Fruit fly (Drosophila melanogaster) whole organism, embryonic: ENCODE measurements around the gene CG43251.

ENCODE experiments used
- Bdp1 ChIP-seq: fragments of 200-800 bp; sonication (Bioruptor generic); optimal IDR thresholded peaks from 3 replicates; lab custom pipeline; 2016; ENCODE audit warnings: missing biosample characterization, missing genetic modification characterization
- CG10654 ChIP-seq: fragments of 200-800 bp; sonication (Bioruptor generic); optimal IDR thresholded peaks from 2 replicates; lab custom pipeline; 2016; ENCODE audit warnings: missing biosample characterization, missing genetic modification characterization
- CG12391 ChIP-seq: fragments of 200-800 bp; sonication (Bioruptor generic); optimal IDR thresholded peaks from 3 replicates; lab custom pipeline; 2018; ENCODE audit warnings: missing biosample characterization, mild to moderate bottlenecking, missing genetic modification characterization, moderate library complexity
- CG13624 ChIP-seq: fragments of 200-800 bp; sonication (Bioruptor generic); optimal IDR thresholded peaks from 2 replicates; lab custom pipeline; 2016; ENCODE audit warnings: missing biosample characterization, missing genetic modification characterization
- CG1602 ChIP-seq: fragments of 200-800 bp; sonication (Bioruptor generic); optimal IDR thresholded peaks from 3 replicates; lab custom pipeline; 2016; ENCODE audit warnings: missing biosample characterization, missing genetic modification characterization
- CG17359 ChIP-seq: fragments of 200-800 bp; sonication (Bioruptor generic); optimal IDR thresholded peaks from 3 replicates; lab custom pipeline; 2018; ENCODE audit warnings: missing biosample characterization, mild to moderate bottlenecking, missing genetic modification characterization, moderate library complexity
- CG17361 ChIP-seq: fragments of 200-800 bp; sonication (Bioruptor generic); IDR thresholded peaks from 3 replicates; pipeline ENCODE4 v1.3.6; 2022; ENCODE audit warnings: missing biosample characterization, missing genetic modification characterization
- CG17912 ChIP-seq: fragments of 200-800 bp; sonication (Bioruptor generic); optimal IDR thresholded peaks from 2 replicates; lab custom pipeline; 2018; ENCODE audit warnings: missing biosample characterization, mild to moderate bottlenecking, missing genetic modification characterization
- CG18262 ChIP-seq: fragments of 200-800 bp; optimal IDR thresholded peaks from 3 replicates; lab custom pipeline; 2019; ENCODE audit warnings: missing biosample characterization, mild to moderate bottlenecking, missing genetic modification characterization, moderate library complexity
- CG18599 ChIP-seq: fragments of 200-800 bp; sonication (Bioruptor generic); optimal IDR thresholded peaks from 3 replicates; lab custom pipeline; 2017; ENCODE audit warnings: missing biosample characterization, missing genetic modification characterization, mild to moderate bottlenecking, moderate library complexity, missing genetic modification reagents
- CG3163 ChIP-seq: fragments of 200-800 bp; sonication (Bioruptor generic); optimal IDR thresholded peaks from 3 replicates; lab custom pipeline; 2016; ENCODE audit warnings: missing biosample characterization, missing genetic modification characterization
- CG43689 ChIP-seq: fragments of 200-800 bp; sonication (Bioruptor generic); IDR thresholded peaks from 2 replicates; pipeline ENCODE4 v1.3.6; 2022; ENCODE audit warnings: missing biosample characterization, missing genetic modification characterization
- CG6272 ChIP-seq: fragments of 200-800 bp; sonication (Bioruptor generic); IDR thresholded peaks from 2 replicates; pipeline ENCODE4 v1.3.6; 2022; ENCODE audit warnings: missing biosample characterization, missing genetic modification characterization
- CG6654 ChIP-seq: fragments of 200-800 bp; sonication (Bioruptor generic); optimal IDR thresholded peaks from 2 replicates; lab custom pipeline; 2017; ENCODE audit warnings: missing biosample characterization, mild to moderate bottlenecking, missing genetic modification characterization
- CG8290 ChIP-seq, 3 experiments: fragments of 200-800 bp; sonication (Bioruptor generic); optimal IDR thresholded peaks; 2 replicates each; lab custom pipeline; 2016 to 2019; ENCODE audit warnings: missing biosample characterization in 3 of 3, missing genetic modification characterization in 3 of 3, mild to moderate bottlenecking in 2 of 3, moderate library complexity in 1 of 3
- Dip2 ChIP-seq: fragments of 200-800 bp; sonication (Bioruptor generic); IDR thresholded peaks from 2 replicates; pipeline ENCODE4 v1.3.6; 2022; ENCODE audit warnings: missing biosample characterization, missing genetic modification characterization
- Dref ChIP-seq: fragments of 200-800 bp; sonication (Bioruptor generic); IDR thresholded peaks from 2 replicates; pipeline ENCODE4 v1.3.6; 2022; ENCODE audit warnings: missing biosample characterization, missing genetic modification characterization
- Hand ChIP-seq: fragments of 200-800 bp; sonication (Bioruptor generic); optimal IDR thresholded peaks from 2 replicates; lab custom pipeline; 2017; ENCODE audit warnings: mild to moderate bottlenecking, missing biosample characterization, missing genetic modification reagents, missing genetic modification characterization
- Hr51 ChIP-seq, 2 experiments: fragments of 200-800 bp; sonication (Bioruptor generic); optimal IDR thresholded peaks; 2 replicates in 1 of 2; 3 replicates in 1 of 2; lab custom pipeline; 2016 to 2018; ENCODE audit warnings: missing biosample characterization in 2 of 2, missing genetic modification characterization in 2 of 2, mild to moderate bottlenecking in 1 of 2, moderate library complexity in 1 of 2
- Jarid2 ChIP-seq: fragments of 200-800 bp; sonication (Bioruptor generic); optimal IDR thresholded peaks from 3 replicates; lab custom pipeline; 2017; ENCODE audit warnings: mild to moderate bottlenecking, missing biosample characterization, missing genetic modification reagents, missing genetic modification characterization
- Mad ChIP-seq: fragments of 200-800 bp; sonication (Bioruptor generic); optimal IDR thresholded peaks from 2 replicates; lab custom pipeline; 2016; ENCODE audit warnings: missing biosample characterization, missing genetic modification characterization
- Myb ChIP-seq: fragments of 200-800 bp; sonication (Bioruptor generic); optimal IDR thresholded peaks from 2 replicates; lab custom pipeline; 2016; ENCODE audit warnings: missing biosample characterization, missing genetic modification characterization
- Nf-YB ChIP-seq: fragments of 200-800 bp; sonication (Bioruptor generic); optimal IDR thresholded peaks from 3 replicates; lab custom pipeline; 2019; ENCODE audit warnings: missing biosample characterization, mild to moderate bottlenecking, missing genetic modification characterization, moderate library complexity
- Rx ChIP-seq: fragments of 200-800 bp; sonication (Bioruptor generic); IDR thresholded peaks from 2 replicates; pipeline ENCODE4 v1.3.6; 2022; ENCODE audit warnings: missing biosample characterization, missing genetic modification characterization
- Sox100B ChIP-seq: fragments of 200-800 bp; sonication (Bioruptor generic); optimal IDR thresholded peaks from 3 replicates; lab custom pipeline; 2018; ENCODE audit warnings: missing biosample characterization, mild to moderate bottlenecking, missing genetic modification characterization
- bowl ChIP-seq: fragments of 200-800 bp; sonication (Bioruptor generic); IDR thresholded peaks from 2 replicates; pipeline ENCODE4 v1.3.6; 2022; ENCODE audit warnings: missing biosample characterization, missing genetic modification characterization
- caup ChIP-seq: fragments of 200-800 bp; sonication (Bioruptor generic); optimal IDR thresholded peaks from 3 replicates; lab custom pipeline; 2017; ENCODE audit warnings: missing biosample characterization, mild to moderate bottlenecking, missing genetic modification characterization, moderate library complexity; ENCODE audit not compliant: severe bottlenecking
- chif ChIP-seq, 2 experiments: fragments of 200-800 bp; sonication (Bioruptor generic); optimal IDR thresholded peaks; 3 replicates each; lab custom pipeline; 2016; ENCODE audit warnings: missing biosample characterization in 2 of 2, missing genetic modification characterization in 2 of 2
- corto ChIP-seq: fragments of 200-800 bp; sonication (Bioruptor generic); optimal IDR thresholded peaks from 2 replicates; lab custom pipeline; 2016; ENCODE audit warnings: missing biosample characterization, mild to moderate bottlenecking, missing genetic modification characterization, moderate library complexity
- crp ChIP-seq, 2 experiments: fragments of 200-800 bp; sonication (Bioruptor generic); optimal IDR thresholded peaks; 2 replicates in 1 of 2; 3 replicates in 1 of 2; lab custom pipeline; 2017; ENCODE audit warnings: missing biosample characterization in 2 of 2, missing genetic modification characterization in 2 of 2, mild to moderate bottlenecking in 1 of 2, moderate library complexity in 1 of 2
- emc ChIP-seq: fragments of 200-800 bp; sonication (Bioruptor generic); optimal IDR thresholded peaks from 2 replicates; lab custom pipeline; 2016; ENCODE audit warnings: missing biosample characterization, missing genetic modification characterization
- exex ChIP-seq: fragments of 200-800 bp; sonication (Bioruptor generic); optimal IDR thresholded peaks from 4 replicates; lab custom pipeline; 2018; ENCODE audit warnings: missing biosample characterization, mild to moderate bottlenecking, missing genetic modification characterization, moderate library complexity
- eyg ChIP-seq: fragments of 200-800 bp; sonication (Bioruptor generic); optimal IDR thresholded peaks from 3 replicates; lab custom pipeline; 2016; ENCODE audit warnings: missing biosample characterization, missing genetic modification characterization
- fd102C ChIP-seq: fragments of 200-800 bp; sonication (Bioruptor generic); optimal IDR thresholded peaks from 2 replicates; lab custom pipeline; 2018; ENCODE audit warnings: missing biosample characterization, mild to moderate bottlenecking, missing genetic modification characterization, moderate library complexity
- gfzf ChIP-seq: fragments of 200-800 bp; sonication (Bioruptor generic); optimal IDR thresholded peaks from 2 replicates; lab custom pipeline; 2016; ENCODE audit warnings: missing biosample characterization, mild to moderate bottlenecking, missing genetic modification characterization, moderate library complexity
- insv ChIP-seq, 2 experiments: fragments of 200-800 bp; sonication (Bioruptor generic); optimal IDR thresholded peaks; 3 replicates each; lab custom pipeline; 2016 to 2018; ENCODE audit warnings: missing biosample characterization in 2 of 2, missing genetic modification characterization in 2 of 2
- kay ChIP-seq: fragments of 200-800 bp; sonication (Bioruptor generic); optimal IDR thresholded peaks from 2 replicates; lab custom pipeline; 2016; ENCODE audit warnings: missing biosample characterization, missing genetic modification characterization
- lbe ChIP-seq: fragments of 200-800 bp; sonication (Bioruptor generic); optimal IDR thresholded peaks from 2 replicates; lab custom pipeline; 2016; ENCODE audit warnings: missing biosample characterization, mild to moderate bottlenecking, missing genetic modification characterization
- lov ChIP-seq, 2 experiments: fragments of 200-800 bp in 1 of 2; fragments of >200 bp in 1 of 2; sonication (Bioruptor generic) in 1 of 2; IDR thresholded peaks in 1 of 2; optimal IDR thresholded peaks in 1 of 2; 2 replicates in 1 of 2; 3 replicates in 1 of 2; pipeline versions ENCODE4 v1.3.6 to Lab custom; 2017 to 2022; ENCODE audit warnings: missing biosample characterization in 1 of 2, missing genetic modification characterization in 1 of 2
- nmo ChIP-seq: fragments of 200-800 bp; sonication (Bioruptor generic); optimal IDR thresholded peaks from 2 replicates; lab custom pipeline; 2018; ENCODE audit warnings: missing biosample characterization, mild to moderate bottlenecking, missing genetic modification characterization, moderate library complexity
- p53 ChIP-seq: fragments of 200-800 bp; sonication (Bioruptor generic); optimal IDR thresholded peaks from 2 replicates; lab custom pipeline; 2016; ENCODE audit warnings: missing biosample characterization, missing genetic modification characterization
- phol ChIP-seq: fragments of 200-800 bp; sonication (Bioruptor generic); optimal IDR thresholded peaks from 3 replicates; lab custom pipeline; 2018; ENCODE audit warnings: missing biosample characterization, mild to moderate bottlenecking, missing genetic modification characterization, moderate library complexity
- pzg ChIP-seq: fragments of 200-800 bp; sonication (Bioruptor generic); optimal IDR thresholded peaks from 3 replicates; lab custom pipeline; 2018; ENCODE audit warnings: missing biosample characterization, mild to moderate bottlenecking, missing genetic modification characterization, moderate library complexity
- ranshi ChIP-seq: fragments of 200-800 bp; sonication (Bioruptor generic); IDR thresholded peaks from 2 replicates; pipeline ENCODE4 v1.3.6; 2022; ENCODE audit warnings: missing biosample characterization, missing genetic modification characterization
- sna ChIP-seq: fragments of 200-800 bp; sonication (Bioruptor generic); IDR thresholded peaks from 2 replicates; pipeline ENCODE4 v1.3.6; 2022; ENCODE audit warnings: missing biosample characterization, missing genetic modification characterization; ENCODE audit not compliant: partially characterized antibody
- ssp ChIP-seq: fragments of 200-800 bp; sonication (Bioruptor generic); IDR thresholded peaks from 2 replicates; pipeline ENCODE4 v1.3.6; 2022; ENCODE audit warnings: missing biosample characterization, missing genetic modification characterization
- unc-4 ChIP-seq: fragments of 200-800 bp; sonication (Bioruptor generic); IDR thresholded peaks from 2 replicates; pipeline ENCODE4 v1.3.6; 2022; ENCODE audit warnings: missing biosample characterization, missing genetic modification characterization; ENCODE audit not compliant: partially characterized antibody
- zen ChIP-seq: fragments of 200-800 bp; sonication (Bioruptor generic); optimal IDR thresholded peaks from 3 replicates; lab custom pipeline; 2018; ENCODE audit warnings: missing biosample characterization, mild to moderate bottlenecking, missing genetic modification characterization, moderate library complexity

CG43251 gene

DNA sequence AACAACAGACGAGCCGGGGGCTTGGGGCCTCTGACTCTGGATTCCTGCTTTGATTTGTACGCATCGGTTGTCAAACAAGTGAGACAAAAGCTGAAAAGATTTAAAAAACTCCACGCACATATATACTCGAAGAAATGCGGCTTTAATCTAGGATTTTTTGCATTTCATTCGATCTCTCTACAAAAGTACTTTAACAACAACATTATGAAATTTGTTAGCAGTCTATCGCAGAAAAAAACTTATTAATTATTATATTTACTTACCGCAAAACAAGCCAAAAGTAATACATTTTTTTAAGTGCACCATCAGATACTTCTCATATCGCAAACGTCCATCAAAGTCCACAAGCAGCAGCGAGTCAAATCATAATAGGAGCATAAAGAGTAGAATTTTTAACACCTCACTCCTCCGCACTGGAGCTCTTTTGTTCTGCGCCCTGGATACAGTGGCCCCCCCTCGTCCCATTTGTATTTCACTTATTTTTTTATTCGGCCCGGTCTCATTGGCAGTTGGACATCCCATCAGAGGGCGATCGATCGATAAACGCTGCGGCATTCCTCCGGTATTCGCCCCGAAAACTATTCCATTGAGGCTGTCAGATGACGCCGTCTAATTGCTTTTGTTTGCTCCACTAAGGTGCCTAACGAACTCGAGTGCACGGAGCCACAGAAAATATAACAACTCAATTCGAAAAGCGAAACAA, 48.1 kb upstream of the CG43251 start (continued):
- TF ChIP-seq lov (optimal IDR thresholded peaks at IDR 0.05; lab: Kevin White, UChicago), result no peak
- TF ChIP-seq lov (GFP tag; IDR thresholded peaks at IDR 0.05; lab: Robert Waterston, UW), result no peak
- no peak for TF ChIP-seq Mad (GFP tag; lab: Kevin White, UChicago)
- no peak for TF ChIP-seq kay (GFP tag; lab: Kevin White, UChicago)
- no peak for TF ChIP-seq sna (GFP tag; lab: Robert Waterston, UW)
- no peak for TF ChIP-seq Dip2
- peak; percentile 9 for TF ChIP-seq zen (tag; lab: Kevin White, UChicago)
- TF ChIP-seq CG13624 (GFP tag; lab: Kevin White, UChicago), result no peak
- no peak for TF ChIP-seq chif (GFP tag; optimal IDR thresholded peaks at IDR 0.05; lab: Kevin White, UChicago)
- TF ChIP-seq CG3163, result no peak
- TF ChIP-seq exex (tag; lab: Kevin White, UChicago), result no peak
- no peak for TF ChIP-seq corto (GFP tag; lab: Kevin White, UChicago)
- no peak for TF ChIP-seq pzg
- TF ChIP-seq Hr51 (GFP tag; optimal IDR thresholded peaks at IDR 0.05; lab: Kevin White, UChicago), result peak in 1 of 2 experiments; percentile 55
- TF ChIP-seq Jarid2, result peak; percentile 12
- TF ChIP-seq p53 (GFP tag; lab: Kevin White, UChicago), result no peak
- no peak for TF ChIP-seq caup (GFP tag; lab: Kevin White, UChicago)
- peak; percentile 52 for TF ChIP-seq CG17359
- no peak for TF ChIP-seq CG43689 (GFP tag; lab: Robert Waterston, UW)
- no peak for TF ChIP-seq Bdp1
- no peak for TF ChIP-seq Myb
- no peak for TF ChIP-seq fd102C (GFP tag; lab: Kevin White, UChicago)
- TF ChIP-seq insv (GFP tag; optimal IDR thresholded peaks at IDR 0.05; lab: Kevin White, UChicago), result no peak
- TF ChIP-seq Nf-YB (GFP tag; lab: Kevin White, UChicago), result peak; percentile 8
- TF ChIP-seq Sox100B, result peak; percentile 46
- no peak for TF ChIP-seq emc
- peak; percentile 51 for TF ChIP-seq nmo
- peak; percentile 54 for TF ChIP-seq CG18599 (GFP tag; lab: Kevin White, UChicago)
- TF ChIP-seq CG6272, result no peak
- TF ChIP-seq CG12391 (tag; lab: Kevin White, UChicago), result peak; percentile 55
- TF ChIP-seq ranshi (GFP tag; lab: Robert Waterston, UW), result peak; percentile 46; the same call in 1 of the 2 replicates
- TF ChIP-seq CG17361, result peak; percentile 40; the same call in 1 of the 3 replicates
- TF ChIP-seq CG6654, result no peak
- peak; percentile 30 for TF ChIP-seq CG1602 (GFP tag; lab: Kevin White, UChicago)
- no peak for TF ChIP-seq unc-4 (GFP tag; lab: Robert Waterston, UW)
- no peak for TF ChIP-seq crp (GFP tag; optimal IDR thresholded peaks at IDR 0.05; lab: Kevin White, UChicago)
- no peak for TF ChIP-seq eyg (GFP tag; lab: Kevin White, UChicago)
- no peak for TF ChIP-seq bowl (GFP tag; lab: Robert Waterston, UW)
- no peak for TF ChIP-seq ssp (GFP tag; lab: Robert Waterston, UW)
- no peak for TF ChIP-seq CG17912 (GFP tag; lab: Kevin White, UChicago)
- peak; percentile 58 for TF ChIP-seq CG18262 (tag; lab: Kevin White, UChicago)
- TF ChIP-seq CG10654 (GFP tag; lab: Kevin White, UChicago), result peak; percentile 10
- peak; percentile 43 for TF ChIP-seq phol (tag; lab: Kevin White, UChicago)
- no peak for TF ChIP-seq lbe
- no peak for TF ChIP-seq CG8290 (GFP tag; optimal IDR thresholded peaks at IDR 0.05; lab: Kevin White, UChicago)
- TF ChIP-seq CG8290 (tag; optimal IDR thresholded peaks at IDR 0.05; lab: Kevin White, UChicago), result no peak
- no peak for TF ChIP-seq Rx (GFP tag; lab: Robert Waterston, UW)
- TF ChIP-seq Dref, result no peak
- TF ChIP-seq gfzf (GFP tag; lab: Kevin White, UChicago), result no peak
- TF ChIP-seq Hand, result no peak
